Fruit fly (Drosophila melanogaster): ENCODE data around the gene sip3.

sip3 gene

DNA sequence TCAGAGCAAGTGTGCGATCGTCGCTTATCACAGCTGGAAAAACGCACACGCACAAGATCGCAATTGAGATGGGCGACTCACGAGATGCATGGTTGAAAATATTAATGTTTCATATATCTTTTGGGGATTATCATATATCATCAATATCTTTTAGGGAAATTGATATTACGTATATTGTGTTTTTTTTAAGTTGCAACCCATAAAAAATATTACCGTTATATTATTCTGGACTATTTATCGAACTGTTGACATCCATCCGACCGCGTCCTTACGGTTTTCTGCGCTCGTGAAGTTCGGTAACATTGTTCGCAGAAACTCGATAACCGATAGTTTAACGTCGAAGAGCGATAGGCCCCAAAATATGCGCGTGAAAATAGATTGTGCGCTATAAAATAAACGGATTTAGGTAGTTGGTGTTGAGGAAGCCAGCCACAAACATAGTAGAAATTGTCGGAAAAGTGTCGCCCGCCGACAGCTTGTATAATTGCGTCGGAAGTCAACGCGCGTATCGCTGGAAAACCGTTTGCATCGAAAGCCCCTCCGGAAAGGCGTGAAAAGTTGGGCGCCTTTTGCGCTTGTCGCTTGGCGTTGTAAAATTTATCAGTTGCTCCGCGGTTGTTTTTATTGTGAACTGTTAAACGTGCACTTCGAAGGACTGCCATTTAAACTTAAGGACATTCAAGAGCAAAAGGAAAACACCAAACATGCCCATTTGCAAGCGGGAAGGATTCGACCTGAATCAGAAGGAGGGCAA is 21.8 kb downstream of the sip3 start, which contains the start of the genes Mccc1 and Acf:
Gene Mccc1, minus strand, starts transcription at position 244 of the 754 bp plus-strand sequence.
Gene Acf, plus strand, starts transcription at position 318 of the 754 bp plus-strand sequence.
- TF ChIP-seq CG17801 (GFP tag; optimal IDR thresholded peaks at IDR 0.05; ENCODE audit: partially characterized antibody), result peak; percentile 55

DNA sequence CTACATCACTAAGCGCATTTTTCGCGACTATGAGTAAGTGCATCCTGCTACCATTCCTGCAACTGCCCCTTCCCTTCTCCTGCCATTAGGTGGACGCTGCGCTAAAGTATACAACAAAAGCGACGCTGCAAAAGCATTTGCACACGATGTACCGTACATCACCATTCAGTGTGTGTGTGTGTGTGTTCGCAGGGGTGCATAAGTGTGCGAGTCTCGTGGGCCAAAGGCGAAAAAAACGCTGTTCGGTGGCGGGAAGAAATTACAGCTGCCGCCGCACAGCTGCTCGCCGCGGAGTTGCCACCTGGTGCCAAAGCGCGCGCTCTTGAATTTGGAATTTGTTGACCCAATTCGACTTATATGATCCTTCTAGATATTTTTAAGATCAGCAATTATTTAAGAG is 22.4 kb downstream of the sip3 start:
- peak; percentile 52 for TF ChIP-seq CG17801 (GFP tag; optimal IDR thresholded peaks at IDR 0.05; ENCODE audit: partially characterized antibody)

DNA sequence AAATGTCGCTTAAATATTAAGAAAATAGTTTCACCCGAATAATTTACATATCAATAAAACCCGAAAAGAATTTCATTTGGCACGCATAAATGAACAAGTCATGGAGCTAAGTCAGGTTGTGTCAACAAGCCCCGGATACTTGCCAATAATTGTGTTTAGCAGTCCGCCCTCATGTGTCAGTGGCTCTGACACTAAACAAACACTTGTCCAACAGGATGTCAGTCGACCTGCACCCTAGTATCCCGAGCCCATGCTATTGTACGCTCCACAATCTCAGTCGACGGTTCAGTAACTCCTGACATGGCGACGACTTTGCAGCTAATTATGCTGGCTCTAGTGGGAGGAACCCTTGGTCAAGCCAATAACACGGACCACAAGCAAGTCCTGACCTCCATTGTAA is 28.6 kb downstream of the sip3 start, which contains the start of gene Ir100a:
Gene Ir100a, plus strand, starts transcription at position 301 of the 400 bp plus-strand sequence.
- no peak for TF ChIP-seq CG17801 (GFP tag; optimal IDR thresholded peaks at IDR 0.05; ENCODE audit: partially characterized antibody)

dm6 chr3R:31805228-31805738 is 33.3 kb downstream of the sip3 start, which contains the start of the genes CG42233 and CG1971:
Gene CG42233, minus strand, starts transcription at chr3R:31805278.
Gene CG1971, plus strand, starts transcription at chr3R:31805468.
- peak; percentile 19 for TF ChIP-seq CG17801 (GFP tag; optimal IDR thresholded peaks at IDR 0.05; ENCODE audit: partially characterized antibody)

- TF ChIP-seq CG17801 (GFP tag; optimal IDR thresholded peaks at IDR 0.05; ENCODE audit: partially characterized antibody), result no peak
These were observed 36.6 kb downstream of the sip3 start for dm6 chr3R:31808571-31808970.

DNA sequence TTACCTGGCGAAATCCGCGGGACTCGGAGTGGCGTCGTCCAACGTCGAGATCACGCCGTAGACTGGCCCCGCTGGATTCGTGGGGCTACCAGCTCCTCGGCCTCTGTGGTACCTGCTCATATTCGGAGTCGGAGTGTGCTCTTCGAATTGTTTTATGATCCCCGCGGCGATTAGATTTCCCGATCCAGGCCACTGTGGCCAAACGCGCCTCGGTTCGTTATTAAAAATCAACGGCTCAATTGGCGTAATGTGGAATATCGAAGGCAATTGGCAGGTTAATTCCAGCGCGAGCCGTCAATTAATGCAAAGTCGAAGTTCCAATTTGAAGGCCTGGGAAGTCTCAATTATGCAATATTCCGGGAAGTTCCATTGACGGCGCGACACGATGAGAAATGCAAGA is 37.6 kb downstream of the sip3 start:
- TF ChIP-seq CG17801 (GFP tag; optimal IDR thresholded peaks at IDR 0.05; ENCODE audit: partially characterized antibody), result no peak

dm6 chr3R:31810073-31810530 is 38.1 kb downstream of the sip3 start, which contains the start of gene Rift:
Gene Rift, minus strand, starts transcription at chr3R:31810186.
- TF ChIP-seq CG17801 (GFP tag; optimal IDR thresholded peaks at IDR 0.05; ENCODE audit: partially characterized antibody), result no peak

DNA sequence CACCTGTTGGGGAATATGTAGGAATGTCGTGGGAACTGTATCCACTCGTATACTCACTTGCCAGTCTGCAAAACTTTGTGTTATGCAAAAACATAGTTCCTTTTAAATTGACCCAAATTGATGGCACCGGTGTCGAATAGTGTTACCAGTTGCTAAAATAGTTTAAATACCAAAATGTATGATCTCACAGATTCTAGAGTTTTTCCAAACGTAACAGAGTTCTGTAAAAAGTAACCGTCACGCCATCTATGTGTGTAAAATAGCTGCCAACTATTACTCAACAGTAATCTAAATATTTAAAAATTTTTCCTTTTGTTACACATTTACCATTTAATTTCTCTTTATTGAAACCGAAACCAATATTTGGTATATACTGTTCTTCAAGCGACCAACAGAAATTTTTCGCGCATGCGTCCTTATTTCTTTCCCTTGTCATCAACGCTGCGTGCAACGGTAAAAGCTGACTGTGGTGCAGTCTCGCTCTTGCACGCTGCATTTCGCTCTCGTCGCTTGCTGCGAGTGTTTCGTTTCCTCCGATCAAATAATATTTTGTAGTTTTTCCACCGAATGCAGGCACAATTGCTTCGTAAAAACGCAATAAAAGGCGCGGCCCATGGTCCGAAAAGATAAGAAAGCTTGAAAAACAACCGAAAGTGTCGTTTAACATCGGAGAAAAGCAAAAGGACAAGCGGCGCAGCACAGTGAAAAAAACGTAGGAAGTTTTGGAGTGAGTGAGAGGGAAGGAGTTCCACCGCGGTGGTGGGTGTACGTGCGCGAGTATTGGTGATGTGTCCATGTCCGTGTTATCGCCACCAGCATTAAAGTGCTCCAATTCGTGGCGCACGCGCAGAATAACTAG is 40.3 kb downstream of the sip3 start, which contains the start of the genes FeCH and RhoGAP100F:
Gene FeCH, minus strand, starts transcription at position 180 of the 859 bp plus-strand sequence.
Gene RhoGAP100F, plus strand, starts transcription at position 493 of the 859 bp plus-strand sequence.
- no peak for TF ChIP-seq CG17801 (GFP tag; optimal IDR thresholded peaks at IDR 0.05; ENCODE audit: partially characterized antibody)

- TF ChIP-seq CG17801 (GFP tag; optimal IDR thresholded peaks at IDR 0.05; ENCODE audit: partially characterized antibody), result no peak
These were observed 40.9 kb downstream of the sip3 start for dm6 chr3R:31812976-31813298.

dm6 chr3R:31822462-31822861 is 50.4 kb downstream of the sip3 start:
- TF ChIP-seq CG17801 (GFP tag; optimal IDR thresholded peaks at IDR 0.05; ENCODE audit: partially characterized antibody), result no peak

dm6 chr3R:31824200-31824599 is 52.2 kb downstream of the sip3 start:
- TF ChIP-seq CG17801 (GFP tag; optimal IDR thresholded peaks at IDR 0.05; ENCODE audit: partially characterized antibody), result no peak
